Worm (Caenorhabditis elegans): Measurements from ENCODE around the gene F31E8.4.

F31E8.4 gene

ce11 chrII:6823233-6823632 is 23.3 kb upstream of the F31E8.4 start (continued):
- TF ChIP-seq spr-3 (GFP tag; optimal IDR thresholded peaks at IDR 0.05) = no peak
- peak; percentile 68 for TF ChIP-seq mxl-3 (GFP tag; optimal IDR thresholded peaks at IDR 0.05)
- no peak for TF ChIP-seq ama-1 (optimal IDR thresholded peaks at IDR 0.05)
- no peak for TF ChIP-seq unc-130 (GFP tag; optimal IDR thresholded peaks at IDR 0.05)
- TF ChIP-seq Y75B8A.6 (GFP tag; IDR thresholded peaks at IDR 0.05) = no peak
- TF ChIP-seq unc-39 (tag; optimal IDR thresholded peaks at IDR 0.05) = no peak
- no peak for TF ChIP-seq fkh-10 (GFP tag; optimal IDR thresholded peaks at IDR 0.05)
- peak in 1 of 2 experiments; percentile 100 for TF ChIP-seq unc-62 (GFP tag; optimal IDR thresholded peaks at IDR 0.05 in 1 of 2)
- TF ChIP-seq unc-62 (tag; optimal IDR thresholded peaks at IDR 0.05) = peak; percentile 55
- peak in 1 of 2 experiments; percentile 54 for TF ChIP-seq daf-16 (GFP tag; optimal IDR thresholded peaks at IDR 0.05)
- TF ChIP-seq daf-16 (tag; optimal IDR thresholded peaks at IDR 0.05) = no peak
- no peak for TF ChIP-seq madf-5 (GFP tag; IDR thresholded peaks at IDR 0.05)
- no peak for TF ChIP-seq dmd-9 (GFP tag; IDR thresholded peaks at IDR 0.05)
- no peak for TF ChIP-seq mxl-2 (GFP tag; conservative IDR thresholded peaks at IDR 0.05)
- TF ChIP-seq hlh-30 (tag; optimal IDR thresholded peaks at IDR 0.05; ENCODE audit: insufficient read depth) = peak; percentile 41
- no peak for TF ChIP-seq nhr-41 (GFP tag; IDR thresholded peaks at IDR 0.05)
- TF ChIP-seq nhr-237 (tag; optimal IDR thresholded peaks at IDR 0.05) = no peak
- TF ChIP-seq tra-1 (GFP tag; IDR thresholded peaks at IDR 0.05) = peak; percentile 78
- TF ChIP-seq zag-1 (tag; optimal IDR thresholded peaks at IDR 0.05) = no peak
- no peak for TF ChIP-seq sdz-12 (GFP tag; optimal IDR thresholded peaks at IDR 0.05)
- peak; percentile 69 for TF ChIP-seq hlh-11 (tag; optimal IDR thresholded peaks at IDR 0.05)
- TF ChIP-seq attf-4 (tag; optimal IDR thresholded peaks at IDR 0.05) = no peak
- TF ChIP-seq set-16 (GFP tag; IDR thresholded peaks at IDR 0.05) = no peak
- peak; percentile 21 for TF ChIP-seq nhr-11 (tag; optimal IDR thresholded peaks at IDR 0.05)
- TF ChIP-seq pha-4 (GFP tag; IDR thresholded peaks at IDR 0.05) = no peak
- no peak for TF ChIP-seq pha-4 (tag; optimal IDR thresholded peaks at IDR 0.05)
- TF ChIP-seq fos-1 (tag; optimal IDR thresholded peaks at IDR 0.05) = no peak
- no peak for TF ChIP-seq spr-1 (tag; optimal IDR thresholded peaks at IDR 0.05)
- peak; percentile 45 for TF ChIP-seq mep-1 (tag; optimal IDR thresholded peaks at IDR 0.05)
- TF ChIP-seq hif-1 (tag; optimal IDR thresholded peaks at IDR 0.05) = no peak
- TF ChIP-seq tag-97 (GFP tag; IDR thresholded peaks at IDR 0.05) = no peak
- TF ChIP-seq gei-8 (GFP tag; optimal IDR thresholded peaks at IDR 0.05) = no peak
- TF ChIP-seq egl-43 (GFP tag; IDR thresholded peaks at IDR 0.05) = no peak
- TF ChIP-seq lir-3 (tag; optimal IDR thresholded peaks at IDR 0.05) = no peak
- no peak for TF ChIP-seq zip-2 (tag; optimal IDR thresholded peaks at IDR 0.05)
- no peak for TF ChIP-seq ceh-62 (tag; optimal IDR thresholded peaks at IDR 0.05)
- TF ChIP-seq nhr-10 (tag; optimal IDR thresholded peaks at IDR 0.05) = no peak
- TF ChIP-seq D1046.2 (GFP tag; IDR thresholded peaks at IDR 0.05) = no peak

- TF ChIP-seq ama-1 (optimal IDR thresholded peaks at IDR 0.05) (no peak), hlh-30 (tag; optimal IDR thresholded peaks at IDR 0.05; ENCODE audit: insufficient read depth) (peak; percentile 68), R02D3.7 (tag; optimal IDR thresholded peaks at IDR 0.05) (no peak), Y48G9A.11 (GFP tag; IDR thresholded peaks at IDR 0.05) (no peak), nhr-11 (tag; optimal IDR thresholded peaks at IDR 0.05) (peak; percentile 64), F10B5.3 (tag; optimal IDR thresholded peaks at IDR 0.05) (no peak), D1046.2 (GFP tag; IDR thresholded peaks at IDR 0.05) (no peak), daf-16 (GFP tag; optimal IDR thresholded peaks at IDR 0.05) (peak in 1 of 2 experiments; percentile 44), daf-16 (tag; optimal IDR thresholded peaks at IDR 0.05) (peak; percentile 30), ZK546.5 (tag; optimal IDR thresholded peaks at IDR 0.05) (no peak), unc-62 (GFP tag; optimal IDR thresholded peaks at IDR 0.05 in 1 of 2) (peak in 1 of 2 experiments; percentile 99), unc-62 (tag; optimal IDR thresholded peaks at IDR 0.05) (no peak), zag-1 (tag; optimal IDR thresholded peaks at IDR 0.05) (no peak), mxl-3 (GFP tag; optimal IDR thresholded peaks at IDR 0.05) (peak; percentile 87), tra-1 (GFP tag; IDR thresholded peaks at IDR 0.05) (peak; percentile 94), hmg-1.1 (GFP tag; IDR thresholded peaks at IDR 0.05) (0 out of 2 replicates have a peak, but pooled peaks have one; percentile 20), mdl-1 (tag; optimal IDR thresholded peaks at IDR 0.05) (peak; percentile 1 to 87), daf-12 (tag; optimal IDR thresholded peaks at IDR 0.05) (no peak), dmd-6 (GFP tag; IDR thresholded peaks at IDR 0.05) (peak; percentile 80), ceh-44 (GFP tag; IDR thresholded peaks at IDR 0.05) (no peak), nhr-77 (tag; optimal IDR thresholded peaks at IDR 0.05) (no peak), fos-1 (tag; optimal IDR thresholded peaks at IDR 0.05) (no peak), nhr-28 (tag; optimal IDR thresholded peaks at IDR 0.05) (peak; percentile 92), nhr-76 (tag; optimal IDR thresholded peaks at IDR 0.05) (no peak), ztf-7 (tag; optimal IDR thresholded peaks at IDR 0.05) (no peak), vab-7 (GFP tag; IDR thresholded peaks at IDR 0.05) (no peak)
Measured at ce11 chrII:6822347-6822746, 22.4 kb upstream of the F31E8.4 start.

Measured in whole organism, L4 larva.